Fruit fly (Drosophila melanogaster): ENCODE measurements around the gene jp.

Gene jp

dm6 chr2L:9607997-9608563, 41.5 kb upstream of the jp start, which contains the start of gene gcm2:
TSS of gene gcm2 (plus strand) at chr2L:9608562.
- TF ChIP-seq lov (optimal IDR thresholded peaks at IDR 0.05) (no peak), lov (GFP tag; IDR thresholded peaks at IDR 0.05) (0 out of 3 replicates have a peak, but pooled peaks have one; percentile 4), row (GFP tag; IDR thresholded peaks at IDR 0.05) (no peak), gsb-n (tag; optimal IDR thresholded peaks at IDR 0.05) (no peak), hb (GFP tag; IDR thresholded peaks at IDR 0.05; ENCODE audit: partially characterized antibody) (no peak), sd (tag; optimal IDR thresholded peaks at IDR 0.05) (peak; percentile 41), CG17829 (tag; optimal IDR thresholded peaks at IDR 0.05) (no peak), Jarid2 (GFP tag; optimal IDR thresholded peaks at IDR 0.05) (peak; percentile 47), CG34224 (GFP tag; IDR thresholded peaks at IDR 0.05; ENCODE audit: partially characterized antibody) (no peak), grn (GFP tag; optimal IDR thresholded peaks at IDR 0.05) (peak; percentile 20), nmo (GFP tag; optimal IDR thresholded peaks at IDR 0.05) (no peak), en (GFP tag; optimal IDR thresholded peaks at IDR 0.05) (no peak), CG6765 (GFP tag; optimal IDR thresholded peaks at IDR 0.05) (no peak), Side (GFP tag; optimal IDR thresholded peaks at IDR 0.05) (no peak), fd96Cb (tag; optimal IDR thresholded peaks at IDR 0.05) (no peak), dm (GFP tag; optimal IDR thresholded peaks at IDR 0.05) (no peak), gcm (GFP tag; optimal IDR thresholded peaks at IDR 0.05) (peak; percentile 98), CG10462 (GFP tag; optimal IDR thresholded peaks at IDR 0.05) (no peak), salm (tag; optimal IDR thresholded peaks at IDR 0.05) (no peak), CTCF (GFP tag; optimal IDR thresholded peaks at IDR 0.05) (no peak), cas (GFP tag; IDR thresholded peaks at IDR 0.05) (no peak), Nf-YB (GFP tag; optimal IDR thresholded peaks at IDR 0.05) (peak; percentile 96), Stat92E (GFP tag; optimal IDR thresholded peaks at IDR 0.05) (no peak), CG3847 (GFP tag; IDR thresholded peaks at IDR 0.05) (no peak), zen (tag; optimal IDR thresholded peaks at IDR 0.05) (no peak), lbe (GFP tag; optimal IDR thresholded peaks at IDR 0.05) (no peak), prd (optimal IDR thresholded peaks at IDR 0.05) (no peak), prd (GFP tag; IDR thresholded peaks at IDR 0.05) (no peak), Oaz (GFP tag; IDR thresholded peaks at IDR 0.05) (no peak), hbn (GFP tag; IDR thresholded peaks at IDR 0.05; ENCODE audit: partially characterized antibody) (no peak), Deaf1 (tag; optimal IDR thresholded peaks at IDR 0.05) (peak; percentile 49), Sry-δ (GFP tag; optimal IDR thresholded peaks at IDR 0.05) (no peak), ewg (GFP tag; optimal IDR thresholded peaks at IDR 0.05) (no peak), zfh2 (GFP tag; optimal IDR thresholded peaks at IDR 0.05) (no peak), hth (optimal IDR thresholded peaks at IDR 0.05) (no peak), cg (GFP tag; optimal IDR thresholded peaks at IDR 0.05) (peak; percentile 60), CG1832 (GFP tag; optimal IDR thresholded peaks at IDR 0.05) (no peak), pzg (GFP tag; optimal IDR thresholded peaks at IDR 0.05) (no peak), nerfin-1 (tag; optimal IDR thresholded peaks at IDR 0.05) (peak; percentile 64), CG16779 (GFP tag; IDR thresholded peaks at IDR 0.05) (0 out of 2 replicates have a peak, but pooled peaks have one; percentile 15), CG13424 (tag; optimal IDR thresholded peaks at IDR 0.05) (no peak), CG11695 (GFP tag; IDR thresholded peaks at IDR 0.05) (no peak), Doc3 (GFP tag; IDR thresholded peaks at IDR 0.05; ENCODE audit: partially characterized antibody) (no peak), toy (GFP tag; IDR thresholded peaks at IDR 0.05) (no peak), kni (GFP tag; optimal IDR thresholded peaks at IDR 0.05) (no peak), D (optimal IDR thresholded peaks at IDR 0.05) (no peak), D (GFP tag; optimal IDR thresholded peaks at IDR 0.05) (no peak), CG5953 (GFP tag; IDR thresholded peaks at IDR 0.05) (no peak), CG2116 (GFP tag; optimal IDR thresholded peaks at IDR 0.05) (no peak), crol (GFP tag; IDR thresholded peaks at IDR 0.05) (peak; percentile 12; the same call in 1 of the 2 replicates), Bteb2 (GFP tag; optimal IDR thresholded peaks at IDR 0.05) (no peak), CG8089 (GFP tag; optimal IDR thresholded peaks at IDR 0.05) (no peak)

All from whole organism, embryonic.